Worm (Caenorhabditis elegans) whole organism, L3 larva: ENCODE results near the gene C18D11.1.

ENCODE experiments used
- ZK546.5 ChIP-seq: sonication (generic microtip); optimal IDR thresholded peaks from 2 replicates; lab custom pipeline; 2017; ENCODE audit warnings: missing biosample characterization, missing genetic modification characterization
- aly-2 ChIP-seq: fragments of 150-350 bp; optimal IDR thresholded peaks from 2 replicates; lab custom pipeline; 2014; ENCODE audit warnings: missing biosample characterization, missing genetic modification characterization
- ama-1 ChIP-seq: fragments of 150-350 bp; optimal IDR thresholded peaks from 2 replicates; lab custom pipeline; 2018
- ceh-82 ChIP-seq: fragments of 150-350 bp; optimal IDR thresholded peaks from 2 replicates; lab custom pipeline; 2014; ENCODE audit warnings: missing biosample characterization, missing genetic modification characterization
- daf-12 ChIP-seq: fragments of 150-350 bp; optimal IDR thresholded peaks from 2 replicates; lab custom pipeline; 2014; ENCODE audit warnings: missing biosample characterization, missing genetic modification reagents, missing genetic modification characterization
- egl-27 ChIP-seq: sonication (generic microtip); optimal IDR thresholded peaks from 4 replicates; lab custom pipeline; 2017; ENCODE audit warnings: missing biosample characterization, missing genetic modification reagents, missing genetic modification characterization
- egl-5 ChIP-seq: fragments of 150-350 bp; optimal IDR thresholded peaks from 2 replicates; lab custom pipeline; 2017; ENCODE audit warnings: missing biosample characterization, missing genetic modification reagents, missing genetic modification characterization, inconsistent platforms
- elt-1 ChIP-seq: fragments of 150-350 bp; optimal IDR thresholded peaks from 2 replicates; lab custom pipeline; 2014; ENCODE audit warnings: missing biosample characterization, missing genetic modification characterization
- elt-2 ChIP-seq: sonication (generic microtip); optimal IDR thresholded peaks from 2 replicates; lab custom pipeline; 2016; ENCODE audit warnings: missing genetic modification reagents, mild to moderate bottlenecking, missing genetic modification characterization, missing compliant biosample characterization
- elt-3 ChIP-seq, 3 experiments: fragments of 150-350 bp in 1 of 3; sonication (generic microtip) in 2 of 3; optimal IDR thresholded peaks; 2 replicates in 2 of 3; 4 replicates in 1 of 3; lab custom pipeline; 2014 to 2017; ENCODE audit warnings: missing biosample characterization in 3 of 3, missing genetic modification characterization in 3 of 3
- eor-1 ChIP-seq, 2 experiments: fragments of 150-350 bp; optimal IDR thresholded peaks; 2 replicates each; lab custom pipeline; 2014 to 2018; ENCODE audit warnings: missing biosample characterization in 2 of 2, missing genetic modification characterization in 2 of 2
- fkh-10 ChIP-seq: sonication (generic microtip); optimal IDR thresholded peaks from 2 replicates; lab custom pipeline; 2017; ENCODE audit warnings: missing biosample characterization, missing genetic modification reagents, missing genetic modification characterization
- fkh-2 ChIP-seq: fragments of 150-350 bp; optimal IDR thresholded peaks from 2 replicates; lab custom pipeline; 2014; ENCODE audit warnings: missing biosample characterization, missing genetic modification reagents, missing genetic modification characterization
- fos-1 ChIP-seq: fragments of 150-350 bp; optimal IDR thresholded peaks from 2 replicates; lab custom pipeline; 2014; ENCODE audit warnings: missing biosample characterization, missing genetic modification characterization
- hmg-11 ChIP-seq: sonication (generic microtip); optimal IDR thresholded peaks from 2 replicates; lab custom pipeline; 2016; ENCODE audit warnings: missing genetic modification characterization, missing compliant biosample characterization
- jun-1 ChIP-seq: fragments of 150-350 bp; optimal IDR thresholded peaks from 2 replicates; lab custom pipeline; 2014; ENCODE audit warnings: missing biosample characterization, missing genetic modification reagents, missing genetic modification characterization
- lin-15B ChIP-seq: fragments of 150-350 bp; optimal IDR thresholded peaks from 2 replicates; lab custom pipeline; 2014; ENCODE audit warnings: missing biosample characterization, missing genetic modification characterization
- lin-39 ChIP-seq: fragments of 150-350 bp; optimal IDR thresholded peaks from 2 replicates; lab custom pipeline; 2018; ENCODE audit warnings: missing biosample characterization, missing genetic modification reagents, missing genetic modification characterization
- lsy-12 ChIP-seq: sonication (generic microtip); optimal IDR thresholded peaks from 2 replicates; lab custom pipeline; 2016; ENCODE audit warnings: mild to moderate bottlenecking, missing genetic modification characterization, missing compliant biosample characterization
- nfya-1 ChIP-seq: sonication (generic microtip); optimal IDR thresholded peaks from 2 replicates; lab custom pipeline; 2017; ENCODE audit warnings: missing genetic modification characterization, mild to moderate bottlenecking, missing compliant biosample characterization, antibody characterized with exemption, moderate library complexity; ENCODE audit not compliant: insufficient read depth
- nhr-12 ChIP-seq: fragments of 150-350 bp; optimal IDR thresholded peaks from 2 replicates; lab custom pipeline; 2014; ENCODE audit warnings: missing biosample characterization, missing genetic modification characterization
- nhr-23 ChIP-seq: fragments of 150-350 bp; optimal IDR thresholded peaks from 2 replicates; lab custom pipeline; 2014; ENCODE audit warnings: missing biosample characterization, missing genetic modification reagents, missing genetic modification characterization
- nhr-237 ChIP-seq: fragments of 150-350 bp; optimal IDR thresholded peaks from 2 replicates; lab custom pipeline; 2014; ENCODE audit warnings: missing biosample characterization, missing genetic modification characterization
- nhr-25 ChIP-seq: sonication (generic microtip); optimal IDR thresholded peaks from 2 replicates; lab custom pipeline; 2017; ENCODE audit warnings: missing biosample characterization, missing genetic modification characterization
- nhr-43 ChIP-seq: sonication (generic microtip); optimal IDR thresholded peaks from 2 replicates; lab custom pipeline; 2016; ENCODE audit warnings: mild to moderate bottlenecking, missing genetic modification characterization, missing compliant biosample characterization; ENCODE audit not compliant: poor library complexity, severe bottlenecking
- nhr-67 ChIP-seq: fragments of 150-350 bp; optimal IDR thresholded peaks from 2 replicates; lab custom pipeline; 2014; ENCODE audit warnings: missing biosample characterization, missing genetic modification characterization
- nhr-77 ChIP-seq: fragments of 150-350 bp; optimal IDR thresholded peaks from 2 replicates; lab custom pipeline; 2014; ENCODE audit warnings: missing biosample characterization, missing genetic modification characterization
- pha-4 ChIP-seq: fragments of 150-350 bp; optimal IDR thresholded peaks from 2 replicates; lab custom pipeline; 2014; ENCODE audit warnings: missing biosample characterization, missing genetic modification reagents, missing genetic modification characterization
- pqm-1 ChIP-seq: fragments of 150-350 bp; optimal IDR thresholded peaks from 2 replicates; lab custom pipeline; 2017; ENCODE audit warnings: missing biosample characterization, missing genetic modification characterization, inconsistent platforms
- sea-2 ChIP-seq: fragments of 150-350 bp; sonication (generic microtip); optimal IDR thresholded peaks from 4 replicates; lab custom pipeline; 2014; ENCODE audit warnings: missing biosample characterization, missing genetic modification reagents, missing genetic modification characterization
- skn-1 ChIP-seq: fragments of 150-350 bp; optimal IDR thresholded peaks from 2 replicates; lab custom pipeline; 2014; ENCODE audit warnings: missing biosample characterization, missing genetic modification characterization
- snpc-4 ChIP-seq: fragments of 150-350 bp; optimal IDR thresholded peaks from 2 replicates; lab custom pipeline; 2014; ENCODE audit warnings: missing biosample characterization, missing genetic modification characterization
- tbx-2 ChIP-seq: sonication (generic microtip); optimal IDR thresholded peaks from 2 replicates; lab custom pipeline; 2016; ENCODE audit warnings: mild to moderate bottlenecking, missing genetic modification characterization, missing compliant biosample characterization
- unc-62 ChIP-seq: fragments of 150-350 bp; sonication (generic microtip); optimal IDR thresholded peaks from 4 replicates; lab custom pipeline; 2014; ENCODE audit warnings: missing biosample characterization, missing genetic modification reagents, missing genetic modification characterization
- zag-1 ChIP-seq: fragments of 150-350 bp; optimal IDR thresholded peaks from 2 replicates; lab custom pipeline; 2014; ENCODE audit warnings: missing biosample characterization, missing genetic modification characterization
- ztf-11 ChIP-seq: fragments of 150-350 bp; optimal IDR thresholded peaks from 2 replicates; lab custom pipeline; 2014; ENCODE audit warnings: missing biosample characterization, missing genetic modification characterization
- ztf-4 ChIP-seq: fragments of 150-350 bp; optimal IDR thresholded peaks from 2 replicates; lab custom pipeline; 2014; ENCODE audit warnings: missing biosample characterization, missing genetic modification characterization

The C18D11.1 gene

ce11 chrIII:11824088-11824487 lies 7.7 kb downstream of the C18D11.1 start:
- TF ChIP-seq sea-2 (GFP tag; lab: Kevin White, UChicago) (no peak), ama-1 (no peak), nhr-67 (tag; lab: Kevin White, UChicago) (no peak), tbx-2 (tag; lab: Kevin White, UChicago) (no peak), nhr-12 (tag; lab: Kevin White, UChicago) (no peak), aly-2 (no peak), elt-2 (tag; lab: Kevin White, UChicago) (no peak), egl-27 (tag; lab: Kevin White, UChicago) (no peak), ceh-82 (tag; lab: Kevin White, UChicago) (no peak), daf-12 (tag; lab: Kevin White, UChicago) (no peak), eor-1 (tag; optimal IDR thresholded peaks at IDR 0.05; lab: Kevin White, UChicago) (no peak), unc-62 (GFP tag; lab: Kevin White, UChicago) (no peak), egl-5 (tag; lab: Kevin White, UChicago) (no peak), nhr-77 (tag; lab: Kevin White, UChicago) (no peak), elt-1 (tag; lab: Kevin White, UChicago) (no peak), fkh-2 (tag; lab: Kevin White, UChicago) (no peak), fos-1 (tag; lab: Kevin White, UChicago) (no peak)

- TF ChIP-seq elt-3 (tag; optimal IDR thresholded peaks at IDR 0.05; lab: Kevin White, UChicago) (no peak), nhr-23 (tag; lab: Kevin White, UChicago) (no peak), zag-1 (tag; lab: Kevin White, UChicago) (no peak), egl-27 (tag; lab: Kevin White, UChicago) (no peak), ztf-11 (tag; lab: Kevin White, UChicago) (no peak), jun-1 (tag; lab: Kevin White, UChicago) (no peak), fkh-2 (tag; lab: Kevin White, UChicago) (no peak), ZK546.5 (tag; lab: Kevin White, UChicago) (no peak), nhr-237 (no peak), nhr-43 (tag; lab: Kevin White, UChicago) (no peak), nhr-77 (tag; lab: Kevin White, UChicago) (no peak)
Measured at ce11 chrIII:11824580-11824979, 8.2 kb downstream of the C18D11.1 start.

- TF ChIP-seq nhr-23 (tag; lab: Kevin White, UChicago) (no peak), elt-1 (tag; lab: Kevin White, UChicago) (no peak), daf-12 (tag; lab: Kevin White, UChicago) (no peak), nhr-67 (tag; lab: Kevin White, UChicago) (no peak), nhr-237 (no peak), eor-1 (tag; optimal IDR thresholded peaks at IDR 0.05; lab: Kevin White, UChicago) (no peak), fos-1 (tag; lab: Kevin White, UChicago) (no peak), pqm-1 (tag; lab: Kevin White, UChicago) (no peak), elt-3 (tag; optimal IDR thresholded peaks at IDR 0.05; lab: Kevin White, UChicago) (no peak), pha-4 (tag; lab: Kevin White, UChicago) (peak; percentile 78), unc-62 (GFP tag; lab: Kevin White, UChicago) (no peak), nfya-1 (tag; lab: Kevin White, UChicago) (peak; percentile 91), fkh-10 (peak; percentile 25), skn-1 (tag; lab: Kevin White, UChicago) (peak; percentile 54), fkh-2 (tag; lab: Kevin White, UChicago) (no peak), snpc-4 (peak; percentile 85), aly-2 (no peak), nhr-25 (tag; lab: Kevin White, UChicago) (peak; percentile 60), lin-39 (tag; lab: Kevin White, UChicago) (peak; percentile 94), ceh-82 (tag; lab: Kevin White, UChicago) (no peak), zag-1 (tag; lab: Kevin White, UChicago) (no peak), ama-1 (no peak), elt-2 (tag; lab: Kevin White, UChicago) (peak; percentile 48), ZK546.5 (tag; lab: Kevin White, UChicago) (no peak), lin-15B (tag; lab: Kevin White, UChicago) (peak; percentile 86), jun-1 (tag; lab: Kevin White, UChicago) (no peak), hmg-11 (tag; lab: Kevin White, UChicago) (peak; percentile 46), lsy-12 (tag; lab: Kevin White, UChicago) (peak; percentile 18), ztf-4 (tag; lab: Kevin White, UChicago) (no peak), egl-5 (tag; lab: Kevin White, UChicago) (peak; percentile 69), nhr-77 (tag; lab: Kevin White, UChicago) (no peak)
Measured at ce11 chrIII:11825654-11826053, 9.3 kb downstream of the C18D11.1 start.
